Fruit fly (Drosophila melanogaster): Measurements from ENCODE around the gene eag.

eag gene

DNA sequence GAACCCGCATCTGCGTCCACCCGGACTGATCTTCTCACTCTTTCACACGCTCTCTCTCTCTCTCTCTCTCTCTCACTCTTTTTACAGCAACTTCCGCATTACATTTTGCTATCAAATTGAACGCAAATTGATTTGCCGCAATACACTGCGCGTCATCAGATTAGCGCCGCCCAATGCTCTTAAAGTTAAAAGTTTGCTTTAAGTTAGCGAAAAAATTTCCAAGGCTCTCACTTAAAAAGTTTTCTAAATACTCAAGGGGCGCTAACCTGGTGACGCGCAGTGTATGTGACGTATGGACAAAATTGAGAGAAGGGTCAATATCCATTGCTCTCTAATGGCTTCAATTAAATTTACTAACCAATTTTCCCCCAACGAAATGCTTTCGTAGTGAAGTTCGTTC, 66.9 kb downstream of the eag start (continued):
- TF ChIP-seq CG3726 (GFP tag; IDR thresholded peaks at IDR 0.05) (peak; percentile 60; the same call in 1 of the 3 replicates), CG14441 (GFP tag; IDR thresholded peaks at IDR 0.05) (peak; percentile 76), tll (GFP tag; optimal IDR thresholded peaks at IDR 0.05) (no peak), Ada2b (GFP tag; IDR thresholded peaks at IDR 0.05) (peak; percentile 82), ham (GFP tag; IDR thresholded peaks at IDR 0.05) (peak; percentile 73), Awh (GFP tag; IDR thresholded peaks at IDR 0.05) (peak; percentile 77), sr (GFP tag; IDR thresholded peaks at IDR 0.05) (no peak), disco-r (GFP tag; optimal IDR thresholded peaks at IDR 0.05) (peak; percentile 59), da (GFP tag; optimal IDR thresholded peaks at IDR 0.05) (peak; percentile 74), CG4328 (GFP tag; optimal IDR thresholded peaks at IDR 0.05) (peak; percentile 57), CG9817 (tag; optimal IDR thresholded peaks at IDR 0.05) (peak; percentile 89), ase (GFP tag; IDR thresholded peaks at IDR 0.05) (peak; percentile 66; the same call in 2 of the 3 replicates), chn (GFP tag; optimal IDR thresholded peaks at IDR 0.05) (peak; percentile 87), fd96Cb (tag; optimal IDR thresholded peaks at IDR 0.05) (peak; percentile 90), CG9797 (GFP tag; optimal IDR thresholded peaks at IDR 0.05) (no peak), tup (GFP tag; optimal IDR thresholded peaks at IDR 0.05) (peak; percentile 69), CG14860 (GFP tag; IDR thresholded peaks at IDR 0.05; ENCODE audit: partially characterized antibody) (no peak), H2.0 (GFP tag; IDR thresholded peaks at IDR 0.05) (peak; percentile 85), unc-4 (GFP tag; IDR thresholded peaks at IDR 0.05; ENCODE audit: partially characterized antibody) (no peak), CG1792 (GFP tag; optimal IDR thresholded peaks at IDR 0.05) (peak; percentile 76), dati (GFP tag; IDR thresholded peaks at IDR 0.05) (peak; percentile 48; the same call in 1 of the 2 replicates), Opbp (GFP tag; IDR thresholded peaks at IDR 0.05; ENCODE audit: partially characterized antibody) (no peak), crc (GFP tag; optimal IDR thresholded peaks at IDR 0.05) (peak; percentile 78), pfk (GFP tag; optimal IDR thresholded peaks at IDR 0.05) (peak; percentile 6), CG12391 (tag; optimal IDR thresholded peaks at IDR 0.05) (peak; percentile 82), CG17829 (tag; optimal IDR thresholded peaks at IDR 0.05) (peak; percentile 88), Nf-YC (tag; optimal IDR thresholded peaks at IDR 0.05) (peak; percentile 67), psq (GFP tag; optimal IDR thresholded peaks at IDR 0.05) (peak; percentile 15), CG12769 (tag; optimal IDR thresholded peaks at IDR 0.05) (peak; percentile 85), GATAe (GFP tag; conservative IDR thresholded peaks at IDR 0.05) (peak; percentile 56), CG18764 (GFP tag; optimal IDR thresholded peaks at IDR 0.05) (peak; percentile 79), Mrtf (GFP tag; IDR thresholded peaks at IDR 0.05) (peak; percentile 80), Tbp (GFP tag; optimal IDR thresholded peaks at IDR 0.05) (no peak), CoRest (tag; optimal IDR thresholded peaks at IDR 0.05) (peak; percentile 89), ro (GFP tag; IDR thresholded peaks at IDR 0.05) (peak; percentile 56), CG9932 (GFP tag; IDR thresholded peaks at IDR 0.05) (peak; percentile 80), CG15479 (GFP tag; optimal IDR thresholded peaks at IDR 0.05) (peak; percentile 18), CG6272 (GFP tag; IDR thresholded peaks at IDR 0.05) (peak; percentile 56; the same call in 1 of the 2 replicates), gcm (GFP tag; optimal IDR thresholded peaks at IDR 0.05) (peak; percentile 89), Hr39 (optimal IDR thresholded peaks at IDR 0.05) (no peak), CG6175 (GFP tag; IDR thresholded peaks at IDR 0.05) (peak; percentile 62; the same call in 2 of the 3 replicates), Six4 (GFP tag; optimal IDR thresholded peaks at IDR 0.05) (peak; percentile 74), CG18262 (tag; optimal IDR thresholded peaks at IDR 0.05) (peak; percentile 89), trh (GFP tag; optimal IDR thresholded peaks at IDR 0.05) (peak; percentile 50), CG2129 (GFP tag; IDR thresholded peaks at IDR 0.05; ENCODE audit: partially characterized antibody) (no peak), cwo (GFP tag; optimal IDR thresholded peaks at IDR 0.05) (peak; percentile 80), CG10147 (GFP tag; optimal IDR thresholded peaks at IDR 0.05) (peak; percentile 71), CG12071 (GFP tag; optimal IDR thresholded peaks at IDR 0.05) (peak; percentile 86), gro (GFP tag; optimal IDR thresholded peaks at IDR 0.05) (peak; percentile 88), crp (GFP tag; optimal IDR thresholded peaks at IDR 0.05) (peak in 1 of 2 experiments; percentile 36), slou (GFP tag; optimal IDR thresholded peaks at IDR 0.05) (peak; percentile 65)
